Worm (Caenorhabditis elegans) whole organism, L4/young adult: ENCODE data around the gene ZC132.9.

Experiments
- W03F9.2 ChIP-seq: fragments of 150-350 bp; optimal IDR thresholded peaks from 2 replicates; lab custom pipeline; 2014; ENCODE audit warnings: missing biosample characterization, missing genetic modification characterization
- dao-5 ChIP-seq: sonication (generic microtip); optimal IDR thresholded peaks from 2 replicates; lab custom pipeline; 2016; ENCODE audit warnings: missing genotype, missing genetic modification characterization, moderate library complexity, missing compliant biosample characterization
- him-1 ChIP-seq: sonication (generic microtip); optimal IDR thresholded peaks from 2 replicates; lab custom pipeline; 2016; ENCODE audit warnings: missing genotype, missing genetic modification reagents, missing genetic modification characterization, missing compliant biosample characterization

- TF ChIP-seq him-1 (tag; lab: Kevin White, UChicago) = no peak
- TF ChIP-seq dao-5 = no peak
- TF ChIP-seq W03F9.2 (tag; lab: Kevin White, UChicago) = no peak
Measured at ce11 chrV:4298579-4298978, 21.2 kb downstream of the ZC132.9 start, which contains the start of gene ZC132.11.
